Fruit fly (Drosophila melanogaster): ENCODE data around the gene CG42661.

Gene CG42661

DNA sequence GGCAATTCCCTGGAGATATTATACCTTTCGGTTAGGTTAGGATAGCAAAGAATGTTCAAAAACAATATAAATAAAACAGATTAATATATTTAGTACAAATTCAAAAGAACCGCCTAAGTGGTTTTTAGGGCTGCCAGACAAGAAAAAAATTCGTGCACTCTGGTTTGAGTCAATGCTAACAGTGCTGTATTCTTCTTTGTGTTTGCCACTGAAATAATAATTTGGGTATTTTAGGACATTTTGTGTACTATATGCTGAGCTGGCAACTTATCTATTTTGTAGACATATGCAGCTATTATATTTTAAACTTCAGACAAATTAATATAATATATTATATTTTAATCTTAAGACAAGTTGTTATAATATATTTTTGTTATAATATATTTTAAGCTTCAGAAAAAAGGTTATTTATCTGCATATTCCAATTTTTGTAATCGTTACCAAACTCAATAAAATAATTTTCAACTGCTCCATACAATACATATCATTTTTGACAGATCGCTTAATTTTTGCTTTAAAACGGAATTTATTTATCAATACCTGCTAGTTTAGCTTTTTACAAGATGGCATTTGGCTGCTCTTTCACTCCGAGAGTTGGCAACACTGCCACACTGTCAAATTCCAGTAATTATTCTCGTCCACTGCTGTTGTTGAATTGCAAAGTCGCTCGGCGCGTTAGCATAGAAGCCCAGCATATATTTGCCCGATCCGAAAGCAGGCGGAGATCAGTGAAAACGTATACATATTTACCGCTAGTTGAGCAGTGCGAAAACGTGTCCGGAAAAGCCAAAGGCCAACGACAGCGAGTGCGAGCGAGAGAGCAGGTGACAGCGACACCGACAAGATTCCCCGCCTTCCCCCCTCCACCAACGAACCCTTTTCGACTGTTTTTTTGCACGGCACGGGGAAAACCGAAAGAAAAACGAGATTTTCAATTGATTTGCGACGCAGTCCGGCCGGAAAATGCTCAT lies 45.4 kb downstream of the CG42661 start, which contains the start of gene CG7546 (continued):
- no peak for TF ChIP-seq ro (GFP tag; IDR thresholded peaks at IDR 0.05)
- TF ChIP-seq CG18599 (GFP tag; optimal IDR thresholded peaks at IDR 0.05), result peak; percentile 5
- TF ChIP-seq Dbx (GFP tag; IDR thresholded peaks at IDR 0.05), result 0 out of 3 replicates have a peak, but pooled peaks have one; percentile 18
- TF ChIP-seq CG10267 (tag; optimal IDR thresholded peaks at IDR 0.05), result peak; percentile 61
- TF ChIP-seq unpg (GFP tag; optimal IDR thresholded peaks at IDR 0.05), result no peak
- TF ChIP-seq CG8290 (GFP tag; optimal IDR thresholded peaks at IDR 0.05), result peak; percentile 42
- no peak for TF ChIP-seq CG8290 (tag; optimal IDR thresholded peaks at IDR 0.05)
- TF ChIP-seq CG10565 (GFP tag; optimal IDR thresholded peaks at IDR 0.05), result no peak
- peak; percentile 22 for TF ChIP-seq Nf-YC (tag; optimal IDR thresholded peaks at IDR 0.05)
- no peak for TF ChIP-seq CG31224 (GFP tag; IDR thresholded peaks at IDR 0.05)
- TF ChIP-seq inv (GFP tag; IDR thresholded peaks at IDR 0.05; ENCODE audit: partially characterized antibody), result no peak
- peak; percentile 27 for TF ChIP-seq nerfin-1 (tag; optimal IDR thresholded peaks at IDR 0.05)
- TF ChIP-seq Abd-B (GFP tag; optimal IDR thresholded peaks at IDR 0.05), result peak; percentile 28
- TF ChIP-seq dmrt99B (tag; optimal IDR thresholded peaks at IDR 0.05), result no peak
- no peak for TF ChIP-seq CTCF (GFP tag; optimal IDR thresholded peaks at IDR 0.05)
- peak; percentile 18 for TF ChIP-seq Ets65A (GFP tag)
- peak; percentile 16 for TF ChIP-seq Dek (tag; optimal IDR thresholded peaks at IDR 0.05)
- no peak for TF ChIP-seq ATbp (GFP tag; optimal IDR thresholded peaks at IDR 0.05)
- no peak for TF ChIP-seq Mad (GFP tag; optimal IDR thresholded peaks at IDR 0.05)
- peak; percentile 38 for TF ChIP-seq Ssrp (tag; optimal IDR thresholded peaks at IDR 0.05)
- peak; percentile 97 for TF ChIP-seq MESR4 (GFP tag; optimal IDR thresholded peaks at IDR 0.05)
- TF ChIP-seq CG3163 (GFP tag; optimal IDR thresholded peaks at IDR 0.05), result no peak
- TF ChIP-seq CG6175 (GFP tag; IDR thresholded peaks at IDR 0.05), result no peak
- peak; percentile 51 for TF ChIP-seq al (GFP tag; IDR thresholded peaks at IDR 0.05)
- peak; percentile 26; the same call in 1 of the 2 replicates for TF ChIP-seq ranshi (GFP tag; IDR thresholded peaks at IDR 0.05)
- TF ChIP-seq CG30431 (GFP tag; optimal IDR thresholded peaks at IDR 0.05), result no peak
- no peak for TF ChIP-seq CG2202 (tag; optimal IDR thresholded peaks at IDR 0.05)
- TF ChIP-seq CG7987 (GFP tag; optimal IDR thresholded peaks at IDR 0.05), result no peak
- no peak for TF ChIP-seq hth (optimal IDR thresholded peaks at IDR 0.05)
- no peak for TF ChIP-seq Gsc (GFP tag; IDR thresholded peaks at IDR 0.05)
- TF ChIP-seq cato (GFP tag; optimal IDR thresholded peaks at IDR 0.05; ENCODE audit: borderline replicate concordance), result no peak
- peak in 1 of 2 experiments; percentile 21 for TF ChIP-seq Pdp1 (GFP tag; optimal IDR thresholded peaks at IDR 0.05)
- peak; percentile 56 for TF ChIP-seq ind (GFP tag; optimal IDR thresholded peaks at IDR 0.05)
- TF ChIP-seq shn (GFP tag; optimal IDR thresholded peaks at IDR 0.05), result no peak
- TF ChIP-seq tgo (GFP tag; IDR thresholded peaks at IDR 0.05), result no peak
- peak; percentile 35 for TF ChIP-seq Atf-2 (GFP tag; optimal IDR thresholded peaks at IDR 0.05)
- peak; percentile 33 for TF ChIP-seq CG2712 (tag; optimal IDR thresholded peaks at IDR 0.05)
- TF ChIP-seq ken (GFP tag; IDR thresholded peaks at IDR 0.05), result 0 out of 3 replicates have a peak, but pooled peaks have one; percentile 15
- no peak for TF ChIP-seq CG1647 (GFP tag; optimal IDR thresholded peaks at IDR 0.05)
- TF ChIP-seq HmgD (GFP tag; optimal IDR thresholded peaks at IDR 0.05), result no peak
- no peak for TF ChIP-seq CG11723 (GFP tag; optimal IDR thresholded peaks at IDR 0.05)
- no peak for TF ChIP-seq sna (GFP tag; IDR thresholded peaks at IDR 0.05; ENCODE audit: partially characterized antibody)
- peak; percentile 6 for TF ChIP-seq CG16815 (GFP tag; optimal IDR thresholded peaks at IDR 0.05)
- TF ChIP-seq nom (GFP tag; optimal IDR thresholded peaks at IDR 0.05), result no peak
- TF ChIP-seq oc (tag; optimal IDR thresholded peaks at IDR 0.05), result no peak
- TF ChIP-seq gfzf (GFP tag; optimal IDR thresholded peaks at IDR 0.05), result peak; percentile 76
- 0 out of 2 replicates have a peak, but pooled peaks have one; percentile 15 for TF ChIP-seq H2.0 (GFP tag; IDR thresholded peaks at IDR 0.05)
- TF ChIP-seq CG13775 (GFP tag; optimal IDR thresholded peaks at IDR 0.05), result peak; percentile 61
- TF ChIP-seq zen2 (GFP tag; IDR thresholded peaks at IDR 0.05; ENCODE audit: partially characterized antibody), result no peak; the same call in 2 of the 3 replicates

All from whole organism, embryonic.